Worm (Caenorhabditis elegans) whole organism, L4 larva: ENCODE data around the gene nimk-1.

Source experiments
- D1046.2 ChIP-seq: fragments of 200-800 bp; sonication (Bioruptor generic); IDR thresholded peaks from 2 replicates; pipeline ENCODE4 v1.3.6; 2022; ENCODE audit warnings: missing genetic modification characterization, missing compliant biosample characterization
- F10B5.3 ChIP-seq: sonication (generic microtip); optimal IDR thresholded peaks from 2 replicates; lab custom pipeline; 2016; ENCODE audit warnings: mild to moderate bottlenecking, missing genetic modification characterization, missing compliant biosample characterization
- T20F7.1 ChIP-seq: fragments of 200-800 bp; sonication (Bioruptor generic); optimal IDR thresholded peaks from 2 replicates; lab custom pipeline; 2018; ENCODE audit warnings: mild to moderate bottlenecking, missing genetic modification characterization, missing compliant biosample characterization
- T26A8.4 ChIP-seq: fragments of 200-800 bp; sonication (Bioruptor generic); IDR thresholded peaks from 2 replicates; pipeline ENCODE4 v1.3.6; 2022; ENCODE audit warnings: missing genetic modification characterization, missing compliant biosample characterization
- ZK337.2 ChIP-seq: fragments of 200-800 bp; sonication (Bioruptor generic); IDR thresholded peaks from 2 replicates; pipeline ENCODE4 v1.3.6; 2022; ENCODE audit warnings: missing genetic modification reagents, missing genetic modification characterization, missing compliant biosample characterization
- ama-1 ChIP-seq: fragments of 150-350 bp; optimal IDR thresholded peaks from 2 replicates; lab custom pipeline; 2014; ENCODE audit warnings: inconsistent platforms, mixed read lengths
- arid-1 ChIP-seq: fragments of 200-800 bp; sonication (Bioruptor generic); conservative IDR thresholded peaks from 2 replicates; pipeline ENCODE4 v1.3.6; 2022; ENCODE audit warnings: missing genetic modification reagents, missing genetic modification characterization, missing compliant biosample characterization
- attf-4 ChIP-seq: sonication (generic microtip); optimal IDR thresholded peaks from 3 replicates; lab custom pipeline; 2017; ENCODE audit warnings: missing biosample characterization, missing genetic modification characterization
- ceh-28 ChIP-seq: fragments of 150-350 bp; optimal IDR thresholded peaks from 2 replicates; lab custom pipeline; 2014; ENCODE audit warnings: missing biosample characterization, missing genetic modification reagents, missing genetic modification characterization
- ceh-32 ChIP-seq: sonication (generic microtip); optimal IDR thresholded peaks from 2 replicates; lab custom pipeline; 2016; ENCODE audit warnings: mild to moderate bottlenecking, missing genetic modification characterization, missing compliant biosample characterization; ENCODE audit not compliant: poor library complexity
- ceh-44 ChIP-seq: fragments of 200-800 bp; sonication (Bioruptor generic); IDR thresholded peaks from 2 replicates; pipeline ENCODE4 v1.3.6; 2022; ENCODE audit warnings: missing genetic modification reagents, missing genetic modification characterization, missing compliant biosample characterization
- ceh-62 ChIP-seq: sonication (generic microtip); optimal IDR thresholded peaks from 2 replicates; lab custom pipeline; 2017; ENCODE audit warnings: missing biosample characterization, missing genetic modification characterization
- ceh-82 ChIP-seq: sonication (generic microtip); optimal IDR thresholded peaks from 2 replicates; lab custom pipeline; 2017; ENCODE audit warnings: missing biosample characterization, missing genetic modification characterization
- cey-2 ChIP-seq: sonication (generic microtip); optimal IDR thresholded peaks from 3 replicates; lab custom pipeline; 2017; ENCODE audit warnings: missing genetic modification characterization, mild to moderate bottlenecking, missing compliant biosample characterization, antibody characterized with exemption, borderline replicate concordance; ENCODE audit not compliant: insufficient read depth
- ctbp-1 ChIP-seq: fragments of 200-800 bp; sonication (Bioruptor generic); IDR thresholded peaks from 2 replicates; pipeline ENCODE4 v1.3.6; 2022; ENCODE audit warnings: missing genetic modification reagents, missing genetic modification characterization, missing compliant biosample characterization
- daf-16 ChIP-seq, 3 experiments: sonication (generic microtip); optimal IDR thresholded peaks; 2 replicates each; lab custom pipeline; 2016 to 2017; ENCODE audit warnings: missing genetic modification characterization in 3 of 3, missing genetic modification reagents in 3 of 3, mild to moderate bottlenecking in 2 of 3, missing compliant biosample characterization in 2 of 3, missing biosample characterization in 1 of 3, moderate library complexity in 1 of 3
- daf-8 ChIP-seq: fragments of 200-800 bp; sonication (Bioruptor generic); IDR thresholded peaks from 2 replicates; pipeline ENCODE4 v1.3.6; 2022; ENCODE audit warnings: missing genetic modification characterization, missing compliant biosample characterization
- dmd-6 ChIP-seq: fragments of 200-800 bp; sonication (Bioruptor generic); IDR thresholded peaks from 2 replicates; pipeline ENCODE4 v1.3.6; 2022; ENCODE audit warnings: missing genetic modification reagents, missing genetic modification characterization, missing compliant biosample characterization
- dve-1 ChIP-seq: sonication (generic microtip); optimal IDR thresholded peaks from 2 replicates; lab custom pipeline; 2017; ENCODE audit warnings: antibody characterized with exemption, mild to moderate bottlenecking, missing genetic modification characterization, missing compliant biosample characterization; ENCODE audit not compliant: insufficient read depth
- fkh-10 ChIP-seq: fragments of 150-350 bp; optimal IDR thresholded peaks from 2 replicates; lab custom pipeline; 2014; ENCODE audit warnings: missing biosample characterization, missing genetic modification reagents, missing genetic modification characterization
- fos-1 ChIP-seq: fragments of 150-350 bp; optimal IDR thresholded peaks from 2 replicates; lab custom pipeline; 2014; ENCODE audit warnings: missing biosample characterization, missing genetic modification characterization
- gei-8 ChIP-seq: fragments of 200-800 bp; sonication (Bioruptor generic); optimal IDR thresholded peaks from 2 replicates; lab custom pipeline; 2018; ENCODE audit warnings: mild to moderate bottlenecking, missing genetic modification characterization, missing compliant biosample characterization
- hif-1 ChIP-seq, 2 experiments: sonication (generic microtip); optimal IDR thresholded peaks; 2 replicates each; lab custom pipeline; 2016 to 2017; ENCODE audit warnings: missing compliant biosample characterization in 2 of 2, missing genetic modification characterization in 2 of 2, missing genetic modification reagents in 2 of 2, missing genotype in 2 of 2, mild to moderate bottlenecking in 1 of 2
- hlh-11 ChIP-seq: fragments of 200-800 bp; sonication (Bioruptor generic); optimal IDR thresholded peaks from 2 replicates; lab custom pipeline; 2018; ENCODE audit warnings: mild to moderate bottlenecking, missing genetic modification characterization, missing compliant biosample characterization
- hlh-30 ChIP-seq: sonication (generic microtip); optimal IDR thresholded peaks from 2 replicates; lab custom pipeline; 2017; ENCODE audit warnings: antibody characterized with exemption, mild to moderate bottlenecking, missing genetic modification characterization, missing compliant biosample characterization; ENCODE audit not compliant: insufficient read depth
- hmg-1.1 ChIP-seq: fragments of 200-800 bp; sonication (Bioruptor generic); IDR thresholded peaks from 2 replicates; pipeline ENCODE4 v1.3.6; 2022; ENCODE audit warnings: missing genetic modification reagents, missing genetic modification characterization, missing compliant biosample characterization
- jun-1 ChIP-seq: fragments of 150-350 bp; optimal IDR thresholded peaks from 2 replicates; lab custom pipeline; 2014; ENCODE audit warnings: missing biosample characterization, missing genetic modification reagents, missing genetic modification characterization
- lin-13 ChIP-seq: fragments of 150-350 bp; optimal IDR thresholded peaks from 2 replicates; lab custom pipeline; 2014; ENCODE audit warnings: missing biosample characterization, missing genetic modification reagents, missing genetic modification characterization
- lin-15B ChIP-seq: fragments of 150-350 bp; sonication (generic microtip); optimal IDR thresholded peaks from 3 replicates; lab custom pipeline; 2014; ENCODE audit warnings: missing biosample characterization, missing genetic modification characterization
- lir-3 ChIP-seq: sonication (generic microtip); optimal IDR thresholded peaks from 2 replicates; lab custom pipeline; 2016; ENCODE audit warnings: mild to moderate bottlenecking, missing genetic modification characterization, missing compliant biosample characterization
- mep-1 ChIP-seq: fragments of 150-350 bp; sonication (generic microtip); optimal IDR thresholded peaks from 3 replicates; lab custom pipeline; 2014; ENCODE audit warnings: missing biosample characterization, missing genetic modification characterization
- mxl-3 ChIP-seq: fragments of 200-800 bp; sonication (Bioruptor generic); optimal IDR thresholded peaks from 2 replicates; lab custom pipeline; 2018; ENCODE audit warnings: mild to moderate bottlenecking, missing genetic modification characterization, missing compliant biosample characterization
- nhr-10 ChIP-seq: fragments of 150-350 bp; optimal IDR thresholded peaks from 2 replicates; lab custom pipeline; 2014; ENCODE audit warnings: missing biosample characterization, missing genetic modification characterization
- nhr-102 ChIP-seq: sonication (generic microtip); optimal IDR thresholded peaks from 2 replicates; lab custom pipeline; 2016; ENCODE audit warnings: mild to moderate bottlenecking, missing genetic modification characterization, moderate library complexity, missing compliant biosample characterization
- nhr-11 ChIP-seq: fragments of 150-350 bp; optimal IDR thresholded peaks from 2 replicates; lab custom pipeline; 2014; ENCODE audit warnings: missing biosample characterization, missing genetic modification characterization
- nhr-111 ChIP-seq: fragments of 200-800 bp; sonication (Bioruptor generic); optimal IDR thresholded peaks from 2 replicates; lab custom pipeline; 2018; ENCODE audit warnings: mild to moderate bottlenecking, missing genetic modification characterization, missing compliant biosample characterization
- nhr-48 ChIP-seq: sonication (generic microtip); optimal IDR thresholded peaks from 2 replicates; lab custom pipeline; 2016; ENCODE audit warnings: mild to moderate bottlenecking, missing genetic modification characterization, missing compliant biosample characterization
- nhr-76 ChIP-seq: fragments of 150-350 bp; optimal IDR thresholded peaks from 2 replicates; lab custom pipeline; 2014; ENCODE audit warnings: missing biosample characterization, missing genetic modification characterization
- nhr-77 ChIP-seq: fragments of 150-350 bp; optimal IDR thresholded peaks from 2 replicates; lab custom pipeline; 2014; ENCODE audit warnings: missing biosample characterization, missing genetic modification characterization
- pqm-1 ChIP-seq: sonication (generic microtip); optimal IDR thresholded peaks from 2 replicates; lab custom pipeline; 2017; ENCODE audit warnings: missing biosample characterization, missing genetic modification characterization
- snpc-1.2 ChIP-seq: fragments of 200-800 bp; sonication (Bioruptor generic); IDR thresholded peaks from 2 replicates; pipeline ENCODE4 v1.3.6; 2022; ENCODE audit warnings: missing genetic modification reagents, missing genetic modification characterization, missing compliant biosample characterization
- spr-1 ChIP-seq: sonication (generic microtip); optimal IDR thresholded peaks from 2 replicates; lab custom pipeline; 2016; ENCODE audit warnings: mild to moderate bottlenecking, missing genetic modification characterization, missing compliant biosample characterization
- tag-97 ChIP-seq: fragments of 200-800 bp; sonication (Bioruptor generic); IDR thresholded peaks from 2 replicates; pipeline ENCODE4 v1.3.6; 2022; ENCODE audit warnings: missing genetic modification characterization, missing compliant biosample characterization
- unc-62 ChIP-seq, 3 experiments: fragments of 150-350 bp in 1 of 3; sonication (generic microtip); optimal IDR thresholded peaks in 2 of 3; peaks in 1 of 3; 1 replicate in 1 of 3; 2 replicates in 2 of 3; lab custom pipeline; 2014 to 2017; ENCODE audit warnings: missing biosample characterization in 3 of 3, missing genetic modification characterization in 3 of 3, missing genetic modification reagents in 3 of 3, missing genotype in 1 of 3
- zag-1 ChIP-seq: fragments of 150-350 bp; optimal IDR thresholded peaks from 2 replicates; lab custom pipeline; 2014; ENCODE audit warnings: missing biosample characterization, missing genetic modification characterization
- zfp-2 ChIP-seq: sonication (generic microtip); optimal IDR thresholded peaks from 2 replicates; lab custom pipeline; 2016; ENCODE audit warnings: mild to moderate bottlenecking, missing genetic modification characterization, missing compliant biosample characterization
- zip-11 ChIP-seq: fragments of 200-800 bp; sonication (Bioruptor generic); IDR thresholded peaks from 2 replicates; pipeline ENCODE4 v1.3.6; 2022; ENCODE audit warnings: missing genetic modification characterization, missing compliant biosample characterization
- ztf-7 ChIP-seq: fragments of 150-350 bp; optimal IDR thresholded peaks from 2 replicates; lab custom pipeline; 2014; ENCODE audit warnings: missing biosample characterization, missing genetic modification characterization

The nimk-1 gene

ce11 chrII:12518008-12518407 lies 17.5 kb upstream of the nimk-1 start (continued):
- TF ChIP-seq daf-16 (GFP tag; optimal IDR thresholded peaks at IDR 0.05; lab: Kevin White, UChicago) (no peak), daf-16 (tag; optimal IDR thresholded peaks at IDR 0.05; lab: Kevin White, UChicago) (peak; percentile 45), cey-2 (tag; lab: Kevin White, UChicago) (no peak)
- TF ChIP-seq, all 104 proteins: peak for 8

ce11 chrII:12518809-12519344 lies 16.7 kb upstream of the nimk-1 start, which contains the start of gene srh-70:
Gene srh-70, minus strand, starts transcription at chrII:12518859.
- TF ChIP-seq zip-11 (no peak), D1046.2 (GFP tag; lab: Robert Waterston, UW) (no peak), attf-4 (no peak), mxl-3 (GFP tag; lab: Kevin White, UChicago) (no peak), ceh-28 (tag; lab: Kevin White, UChicago) (no peak), nhr-77 (tag; lab: Kevin White, UChicago) (peak; percentile 86), mep-1 (no peak), lin-15B (no peak), ama-1 (lab: Kevin White, UChicago) (peak; percentile 74), ceh-32 (no peak), arid-1 (no peak), hmg-1.1 (no peak), pqm-1 (tag; lab: Kevin White, UChicago) (peak; percentile 94), F10B5.3 (tag; lab: Kevin White, UChicago) (no peak), jun-1 (tag; lab: Kevin White, UChicago) (peak; percentile 2), ceh-82 (tag; lab: Kevin White, UChicago) (no peak), zag-1 (tag; lab: Kevin White, UChicago) (no peak), ceh-62 (no peak), fkh-10 (no peak), gei-8 (GFP tag; lab: Kevin White, UChicago) (no peak), lir-3 (tag; lab: Kevin White, UChicago) (no peak), tag-97 (GFP tag; lab: Robert Waterston, UW) (no peak), nhr-76 (tag; lab: Kevin White, UChicago) (no peak), spr-1 (tag; lab: Kevin White, UChicago) (peak; percentile 36), nhr-10 (tag; lab: Kevin White, UChicago) (no peak), T26A8.4 (GFP tag; lab: Robert Waterston, UW) (peak; percentile 64), lin-13 (GFP tag; lab: Kevin White, UChicago) (no peak), T20F7.1 (GFP tag; lab: Kevin White, UChicago) (peak; percentile 71), ztf-7 (tag; lab: Kevin White, UChicago) (no peak), ceh-44 (no peak), ctbp-1 (GFP tag; lab: Robert Waterston, UW) (peak; percentile 44; the same call in 1 of the 2 replicates), hlh-11 (tag; lab: Kevin White, UChicago) (peak; percentile 90), nhr-48 (tag; lab: Kevin White, UChicago) (peak; percentile 65), unc-62 (GFP tag; optimal IDR thresholded peaks at IDR 0.05 in 1 of 2; lab: Kevin White, UChicago) (peak; percentile 69 to 97), unc-62 (tag; optimal IDR thresholded peaks at IDR 0.05; lab: Kevin White, UChicago) (no peak), ZK337.2 (no peak), nhr-102 (peak; percentile 85), hlh-30 (peak; percentile 55), hif-1 (tag; optimal IDR thresholded peaks at IDR 0.05; lab: Kevin White, UChicago) (peak; percentile 31 to 36), zfp-2 (tag; lab: Kevin White, UChicago) (no peak), nhr-11 (tag; lab: Kevin White, UChicago) (no peak), nhr-111 (GFP tag; lab: Kevin White, UChicago) (no peak), daf-8 (GFP tag; lab: Robert Waterston, UW) (no peak), cey-2 (tag; lab: Kevin White, UChicago) (no peak), dmd-6 (peak; percentile 98), dve-1 (tag; lab: Kevin White, UChicago) (peak; percentile 95), fos-1 (tag; lab: Kevin White, UChicago) (peak; percentile 15), snpc-1.2 (GFP tag; lab: Robert Waterston, UW) (no peak)
